Fruit fly (Drosophila melanogaster): ENCODE results near the gene Acbp4.

DNA sequence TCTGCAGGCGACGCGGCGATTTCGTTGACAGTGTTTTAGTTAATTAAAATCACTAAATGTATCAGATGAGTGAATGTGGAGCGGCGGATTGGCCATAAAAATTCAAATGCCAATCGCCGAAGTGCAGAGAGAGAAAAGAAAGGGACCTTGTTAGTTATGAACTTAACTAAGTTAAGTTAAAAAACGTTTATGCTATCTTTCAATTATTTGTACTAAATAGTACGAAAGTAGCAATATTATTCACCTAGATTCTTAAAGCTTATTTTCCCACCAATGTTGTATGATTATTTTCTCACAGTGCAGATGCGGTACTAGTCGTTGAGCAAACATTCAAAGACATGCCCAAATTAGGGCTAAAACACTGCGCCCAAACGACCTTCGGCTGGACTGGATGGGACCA is 37.3 kb downstream of the Acbp4 start:
- no peak for TF ChIP-seq CG12605 (GFP tag; IDR thresholded peaks at IDR 0.05)
- TF ChIP-seq CG17806 (tag; optimal IDR thresholded peaks at IDR 0.05), result peak; percentile 47
- TF ChIP-seq CG10348 (GFP tag; IDR thresholded peaks at IDR 0.05), result no peak
- no peak for TF ChIP-seq fd96Ca (GFP tag; IDR thresholded peaks at IDR 0.05)
- peak; percentile 55 for TF ChIP-seq CG8159 (tag; optimal IDR thresholded peaks at IDR 0.05)
- no peak for TF ChIP-seq CG32121 (GFP tag; IDR thresholded peaks at IDR 0.05)
- TF ChIP-seq CG8301 (tag; optimal IDR thresholded peaks at IDR 0.05), result peak; percentile 11
- TF ChIP-seq Snoo (tag; optimal IDR thresholded peaks at IDR 0.05), result peak; percentile 5
- TF ChIP-seq gl (tag; optimal IDR thresholded peaks at IDR 0.05), result no peak
- TF ChIP-seq CG4496 (GFP tag; IDR thresholded peaks at IDR 0.05), result peak; percentile 26; the same call in 1 of the 3 replicates
- TF ChIP-seq Pif1B (GFP tag; optimal IDR thresholded peaks at IDR 0.05), result no peak
